Fruit fly (Drosophila melanogaster): ENCODE data around the gene TwdlZ.

TwdlZ gene

dm6 chrX:16768770-16769169 lies 30.8 kb downstream of the TwdlZ start (continued):
- TF ChIP-seq CG18262 (tag; optimal IDR thresholded peaks at IDR 0.05): peak; percentile 51
- TF ChIP-seq CG11247 (GFP tag; IDR thresholded peaks at IDR 0.05): no peak
- TF ChIP-seq trem (tag; optimal IDR thresholded peaks at IDR 0.05): no peak
- TF ChIP-seq CG10979 (tag; optimal IDR thresholded peaks at IDR 0.05): peak; percentile 46
- TF ChIP-seq CG6654 (GFP tag; optimal IDR thresholded peaks at IDR 0.05): no peak
- no peak for TF ChIP-seq ham (GFP tag; IDR thresholded peaks at IDR 0.05)
- no peak for TF ChIP-seq Rfx (GFP tag; IDR thresholded peaks at IDR 0.05)
- no peak for TF ChIP-seq Elba2 (GFP tag; optimal IDR thresholded peaks at IDR 0.05)
- no peak for TF ChIP-seq CG9609 (GFP tag; optimal IDR thresholded peaks at IDR 0.05)
- TF ChIP-seq Sox100B (GFP tag; optimal IDR thresholded peaks at IDR 0.05): peak; percentile 38
- TF ChIP-seq vfl (GFP tag; optimal IDR thresholded peaks at IDR 0.05): no peak
- TF ChIP-seq CG34422 (GFP tag; IDR thresholded peaks at IDR 0.05): no peak
- peak; percentile 10 for TF ChIP-seq CG6254 (GFP tag; optimal IDR thresholded peaks at IDR 0.05)
- TF ChIP-seq nmo (GFP tag; optimal IDR thresholded peaks at IDR 0.05): peak; percentile 69
- TF ChIP-seq wor (GFP tag; IDR thresholded peaks at IDR 0.05): no peak
- no peak for TF ChIP-seq CHES-1-like (GFP tag; optimal IDR thresholded peaks at IDR 0.05)
- TF ChIP-seq bowl (GFP tag; IDR thresholded peaks at IDR 0.05): no peak
- TF ChIP-seq bsh (GFP tag; optimal IDR thresholded peaks at IDR 0.05): peak in 1 of 2 experiments; percentile 42
- peak; percentile 22 for TF ChIP-seq PHDP (tag; optimal IDR thresholded peaks at IDR 0.05)
- TF ChIP-seq Sox102F (GFP tag; optimal IDR thresholded peaks at IDR 0.05): peak; percentile 24
- peak; percentile 39 for TF ChIP-seq Hr3 (GFP tag; optimal IDR thresholded peaks at IDR 0.05)
- TF ChIP-seq Bgb (GFP tag; IDR thresholded peaks at IDR 0.05; ENCODE audit: partially characterized antibody): no peak
- TF ChIP-seq CG2712 (tag; optimal IDR thresholded peaks at IDR 0.05): peak; percentile 49
- no peak for TF ChIP-seq z (GFP tag; IDR thresholded peaks at IDR 0.05)
- TF ChIP-seq grau (tag; optimal IDR thresholded peaks at IDR 0.05): peak; percentile 33
- 0 out of 3 replicates have a peak, but pooled peaks have one; percentile 22 for TF ChIP-seq CG17361 (GFP tag; IDR thresholded peaks at IDR 0.05)
- peak; percentile 32 for TF ChIP-seq phol (tag; optimal IDR thresholded peaks at IDR 0.05)
- no peak for TF ChIP-seq lbe (GFP tag; optimal IDR thresholded peaks at IDR 0.05)
- no peak for TF ChIP-seq pita (GFP tag; optimal IDR thresholded peaks at IDR 0.05)
- no peak for TF ChIP-seq CG14441 (GFP tag; IDR thresholded peaks at IDR 0.05)
- TF ChIP-seq gcm (GFP tag; optimal IDR thresholded peaks at IDR 0.05): no peak
- TF ChIP-seq CG15269 (tag; optimal IDR thresholded peaks at IDR 0.05): peak; percentile 27
- no peak for TF ChIP-seq tgo (GFP tag; IDR thresholded peaks at IDR 0.05)
- peak; percentile 15 for TF ChIP-seq HHEX (GFP tag; optimal IDR thresholded peaks at IDR 0.05)
- TF ChIP-seq Fer1 (GFP tag; optimal IDR thresholded peaks at IDR 0.05): peak; percentile 11
- peak; percentile 18 for TF ChIP-seq CG13296 (GFP tag; optimal IDR thresholded peaks at IDR 0.05)
- no peak for TF ChIP-seq sr (GFP tag; IDR thresholded peaks at IDR 0.05)
- peak; percentile 63 for TF ChIP-seq dmrt99B (tag; optimal IDR thresholded peaks at IDR 0.05)
- TF ChIP-seq zfh2 (GFP tag; optimal IDR thresholded peaks at IDR 0.05): no peak
- TF ChIP-seq Blimp-1 (GFP tag; optimal IDR thresholded peaks at IDR 0.05): peak; percentile 14
- no peak for TF ChIP-seq inv (GFP tag; IDR thresholded peaks at IDR 0.05; ENCODE audit: partially characterized antibody)
- TF ChIP-seq CTCF (GFP tag; optimal IDR thresholded peaks at IDR 0.05): no peak
- no peak for TF ChIP-seq dan (GFP tag; IDR thresholded peaks at IDR 0.05)
- peak; percentile 24 for TF ChIP-seq CG9727 (GFP tag; optimal IDR thresholded peaks at IDR 0.05)
- TF ChIP-seq CG4424 (GFP tag; optimal IDR thresholded peaks at IDR 0.05): peak; percentile 5
- TF ChIP-seq croc (GFP tag; conservative IDR thresholded peaks at IDR 0.05): no peak
- peak; percentile 56 for TF ChIP-seq CG7839 (tag; optimal IDR thresholded peaks at IDR 0.05)
- peak; percentile 18 for TF ChIP-seq Ssrp (tag; optimal IDR thresholded peaks at IDR 0.05)
- TF ChIP-seq stc (GFP tag; IDR thresholded peaks at IDR 0.05): no peak
- TF ChIP-seq h (optimal IDR thresholded peaks at IDR 0.05): no peak
- TF ChIP-seq Ptx1 (GFP tag; IDR thresholded peaks at IDR 0.05): 0 out of 2 replicates have a peak, but pooled peaks have one; percentile 25
- TF ChIP-seq btn (GFP tag; optimal IDR thresholded peaks at IDR 0.05): no peak

All from whole organism, embryonic.